Fruit fly (Drosophila melanogaster) whole organism, embryonic: ENCODE measurements around the gene Uba5.

Source experiments
- Ada2b ChIP-seq: fragments of 200-800 bp; sonication (Bioruptor generic); IDR thresholded peaks from 2 replicates; pipeline ENCODE4 v1.3.6; 2022; ENCODE audit warnings: missing biosample characterization, missing genetic modification characterization
- Bteb2 ChIP-seq: fragments of 200-800 bp; sonication (Bioruptor generic); optimal IDR thresholded peaks from 2 replicates; lab custom pipeline; 2016; ENCODE audit warnings: missing biosample characterization, missing genetic modification characterization
- C15 ChIP-seq: fragments of 200-800 bp; sonication (Bioruptor generic); IDR thresholded peaks from 3 replicates; pipeline ENCODE4 v1.3.6; 2022; ENCODE audit warnings: missing biosample characterization, missing genetic modification characterization
- CG10209 ChIP-seq: fragments of 200-800 bp; sonication (Bioruptor generic); optimal IDR thresholded peaks from 3 replicates; lab custom pipeline; 2017; ENCODE audit warnings: missing biosample characterization, mild to moderate bottlenecking, missing genetic modification characterization, missing genetic modification reagents
- CG10654 ChIP-seq: fragments of 200-800 bp; sonication (Bioruptor generic); optimal IDR thresholded peaks from 2 replicates; lab custom pipeline; 2016; ENCODE audit warnings: missing biosample characterization, missing genetic modification characterization
- CG10959 ChIP-seq: fragments of 200-800 bp; sonication (Bioruptor generic); IDR thresholded peaks from 2 replicates; pipeline ENCODE4 v1.3.6; 2022; ENCODE audit warnings: missing biosample characterization, missing genetic modification characterization
- CG12219 ChIP-seq: fragments of 200-800 bp; sonication (Bioruptor generic); optimal IDR thresholded peaks from 3 replicates; lab custom pipeline; 2018; ENCODE audit warnings: missing biosample characterization, mild to moderate bottlenecking, missing genetic modification characterization
- CG13775 ChIP-seq: fragments of 200-800 bp; sonication (Bioruptor generic); optimal IDR thresholded peaks from 3 replicates; lab custom pipeline; 2017; ENCODE audit warnings: missing biosample characterization, mild to moderate bottlenecking, missing genetic modification characterization
- CG13894 ChIP-seq: fragments of 200-800 bp; sonication (Bioruptor generic); optimal IDR thresholded peaks from 3 replicates; lab custom pipeline; 2018; ENCODE audit warnings: missing biosample characterization, mild to moderate bottlenecking, missing genetic modification characterization, moderate library complexity
- CG14014 ChIP-seq: fragments of 200-800 bp; sonication (Bioruptor generic); IDR thresholded peaks from 2 replicates; pipeline ENCODE4 v1.3.6; 2022; ENCODE audit warnings: missing biosample characterization, missing genetic modification characterization
- CG17612 ChIP-seq: fragments of 200-800 bp; sonication (Bioruptor generic); IDR thresholded peaks from 2 replicates; pipeline ENCODE4 v1.3.6; 2022; ENCODE audit warnings: missing biosample characterization, missing genetic modification characterization
- CG1792 ChIP-seq: fragments of 200-800 bp; sonication (Bioruptor generic); optimal IDR thresholded peaks from 2 replicates; lab custom pipeline; 2016; ENCODE audit warnings: missing biosample characterization, missing genetic modification characterization
- CG2889 ChIP-seq: fragments of 200-800 bp; sonication (Bioruptor generic); IDR thresholded peaks from 3 replicates; pipeline ENCODE4 v1.3.6; 2022; ENCODE audit warnings: missing biosample characterization, missing genetic modification characterization
- CG4854 ChIP-seq: fragments of 200-800 bp; sonication (Bioruptor generic); optimal IDR thresholded peaks from 2 replicates; lab custom pipeline; 2016; ENCODE audit warnings: missing biosample characterization, missing genetic modification characterization, inconsistent platforms
- CG5953 ChIP-seq: fragments of 200-800 bp; sonication (Bioruptor generic); IDR thresholded peaks from 2 replicates; pipeline ENCODE4 v1.3.6; 2022; ENCODE audit warnings: missing biosample characterization, missing genetic modification characterization
- CG6654 ChIP-seq: fragments of 200-800 bp; sonication (Bioruptor generic); optimal IDR thresholded peaks from 2 replicates; lab custom pipeline; 2017; ENCODE audit warnings: missing biosample characterization, mild to moderate bottlenecking, missing genetic modification characterization
- CG6683 ChIP-seq: fragments of 200-800 bp; sonication (Bioruptor generic); optimal IDR thresholded peaks from 2 replicates; lab custom pipeline; 2017; ENCODE audit warnings: missing biosample characterization, mild to moderate bottlenecking, missing genetic modification characterization, missing genetic modification reagents
- CG6813 ChIP-seq: fragments of 200-800 bp; sonication (Bioruptor generic); optimal IDR thresholded peaks from 2 replicates; lab custom pipeline; 2017; ENCODE audit warnings: missing biosample characterization, missing genetic modification characterization, mild to moderate bottlenecking, moderate library complexity, missing genetic modification reagents
- CG7928 ChIP-seq: fragments of 200-800 bp; sonication (Bioruptor generic); optimal IDR thresholded peaks from 2 replicates; lab custom pipeline; 2017; ENCODE audit warnings: missing biosample characterization, mild to moderate bottlenecking, missing genetic modification characterization
- CG8944 ChIP-seq: fragments of 200-800 bp; sonication (Bioruptor generic); optimal IDR thresholded peaks from 3 replicates; lab custom pipeline; 2016; ENCODE audit warnings: missing biosample characterization, missing genetic modification characterization
- CG9215 ChIP-seq: fragments of 200-800 bp; sonication (Bioruptor generic); IDR thresholded peaks from 2 replicates; pipeline ENCODE4 v1.3.6; 2022; ENCODE audit warnings: missing biosample characterization, missing genetic modification characterization
- CG9932 ChIP-seq: fragments of 200-800 bp; sonication (Bioruptor generic); IDR thresholded peaks from 2 replicates; pipeline ENCODE4 v1.3.6; 2022; ENCODE audit warnings: missing biosample characterization, missing genetic modification characterization
- Camta ChIP-seq: fragments of 200-800 bp; sonication (Bioruptor generic); optimal IDR thresholded peaks from 2 replicates; lab custom pipeline; 2016; ENCODE audit warnings: missing biosample characterization, missing genetic modification characterization
- Deaf1 ChIP-seq: fragments of 200-800 bp; optimal IDR thresholded peaks from 3 replicates; lab custom pipeline; 2019; ENCODE audit warnings: missing biosample characterization, mild to moderate bottlenecking, missing genetic modification characterization, moderate library complexity
- E2f1 ChIP-seq: fragments of 200-800 bp; sonication (Bioruptor generic); IDR thresholded peaks from 2 replicates; pipeline ENCODE4 v1.3.6; 2022; ENCODE audit warnings: missing biosample characterization, missing genetic modification characterization
- Kr ChIP-seq: fragments of 200-800 bp; sonication (Bioruptor generic); optimal IDR thresholded peaks from 2 replicates; lab custom pipeline; 2017; ENCODE audit warnings: missing biosample characterization, mild to moderate bottlenecking, missing genetic modification characterization
- Nf-YB ChIP-seq: fragments of 200-800 bp; sonication (Bioruptor generic); optimal IDR thresholded peaks from 3 replicates; lab custom pipeline; 2019; ENCODE audit warnings: missing biosample characterization, mild to moderate bottlenecking, missing genetic modification characterization, moderate library complexity
- Side ChIP-seq: fragments of 200-800 bp; sonication (Bioruptor generic); optimal IDR thresholded peaks from 2 replicates; lab custom pipeline; 2016; ENCODE audit warnings: missing biosample characterization, missing genetic modification characterization
- al ChIP-seq: fragments of 200-800 bp; sonication (Bioruptor generic); IDR thresholded peaks from 2 replicates; pipeline ENCODE4 v1.3.6; 2022; ENCODE audit warnings: missing biosample characterization, missing genetic modification characterization
- ap ChIP-seq: fragments of 200-800 bp; sonication (Bioruptor generic); IDR thresholded peaks from 2 replicates; pipeline ENCODE4 v1.3.6; 2022; ENCODE audit warnings: missing biosample characterization, missing genetic modification characterization
- bab2 ChIP-seq: fragments of 200-800 bp; sonication (Bioruptor generic); optimal IDR thresholded peaks from 2 replicates; lab custom pipeline; 2016; ENCODE audit warnings: missing biosample characterization, missing genetic modification characterization
- bowl ChIP-seq: fragments of 200-800 bp; sonication (Bioruptor generic); IDR thresholded peaks from 2 replicates; pipeline ENCODE4 v1.3.6; 2022; ENCODE audit warnings: missing biosample characterization, missing genetic modification characterization
- corto ChIP-seq: fragments of 200-800 bp; sonication (Bioruptor generic); optimal IDR thresholded peaks from 2 replicates; lab custom pipeline; 2016; ENCODE audit warnings: missing biosample characterization, mild to moderate bottlenecking, missing genetic modification characterization, moderate library complexity
- cwo ChIP-seq: fragments of 200-800 bp; sonication (Bioruptor generic); optimal IDR thresholded peaks from 3 replicates; lab custom pipeline; 2017; ENCODE audit warnings: missing biosample characterization, missing genetic modification characterization, mild to moderate bottlenecking, moderate library complexity, missing genetic modification reagents
- da ChIP-seq: fragments of 200-800 bp; sonication (Bioruptor generic); optimal IDR thresholded peaks from 2 replicates; lab custom pipeline; 2016; ENCODE audit warnings: missing biosample characterization, missing genetic modification characterization
- dpn ChIP-seq, 2 experiments: fragments of 200-800 bp; sonication (Bioruptor generic); optimal IDR thresholded peaks; 3 replicates each; lab custom pipeline; 2016; ENCODE audit warnings: missing biosample characterization in 2 of 2, missing genetic modification characterization in 2 of 2
- ems ChIP-seq: fragments of 200-800 bp; sonication (Bioruptor generic); optimal IDR thresholded peaks from 3 replicates; lab custom pipeline; 2016; ENCODE audit warnings: missing biosample characterization, missing genetic modification characterization
- fu2 ChIP-seq: fragments of 200-800 bp; sonication (Bioruptor generic); optimal IDR thresholded peaks from 2 replicates; lab custom pipeline; 2016; ENCODE audit warnings: missing biosample characterization, missing genetic modification characterization
- gem ChIP-seq: fragments of 200-800 bp; sonication (Bioruptor generic); optimal IDR thresholded peaks from 2 replicates; lab custom pipeline; 2019; ENCODE audit warnings: missing biosample characterization, mild to moderate bottlenecking, missing genetic modification characterization, moderate library complexity
- gsb-n ChIP-seq: fragments of 200-800 bp; sonication (Bioruptor generic); optimal IDR thresholded peaks from 3 replicates; lab custom pipeline; 2018; ENCODE audit warnings: missing biosample characterization, mild to moderate bottlenecking, missing genetic modification characterization
- kah ChIP-seq: fragments of 200-800 bp; sonication (Bioruptor generic); optimal IDR thresholded peaks from 2 replicates; lab custom pipeline; 2018; ENCODE audit warnings: missing biosample characterization, mild to moderate bottlenecking, missing genetic modification characterization
- lilli ChIP-seq: fragments of 200-800 bp; sonication (Bioruptor generic); optimal IDR thresholded peaks from 3 replicates; lab custom pipeline; 2016; ENCODE audit warnings: missing biosample characterization, missing genetic modification characterization
- luna ChIP-seq: fragments of 200-800 bp; sonication (Bioruptor generic); optimal IDR thresholded peaks from 2 replicates; lab custom pipeline; 2016; ENCODE audit warnings: missing biosample characterization, missing genetic modification characterization
- run ChIP-seq: fragments of 200-800 bp; sonication (Bioruptor generic); optimal IDR thresholded peaks from 3 replicates; lab custom pipeline; 2018; ENCODE audit warnings: missing biosample characterization, mild to moderate bottlenecking, missing genetic modification characterization
- stc ChIP-seq: fragments of 200-800 bp; sonication (Bioruptor generic); IDR thresholded peaks from 2 replicates; pipeline ENCODE4 v1.3.6; 2022; ENCODE audit warnings: missing biosample characterization, missing genetic modification characterization
- toy ChIP-seq: fragments of 200-800 bp; sonication (Bioruptor generic); IDR thresholded peaks from 2 replicates; pipeline ENCODE4 v1.3.6; 2022; ENCODE audit warnings: missing biosample characterization, missing genetic modification characterization
- usp ChIP-seq: fragments of >200 bp; optimal IDR thresholded peaks from 2 replicates; lab custom pipeline; 2017; ENCODE audit warnings: missing biosample characterization, missing genetic modification characterization
- wdn ChIP-seq: fragments of 200-800 bp; sonication (Bioruptor generic); IDR thresholded peaks from 2 replicates; pipeline ENCODE4 v1.3.6; 2022; ENCODE audit warnings: missing biosample characterization, missing genetic modification characterization
- zf30C ChIP-seq: fragments of 200-800 bp; sonication (Bioruptor generic); optimal IDR thresholded peaks from 3 replicates; lab custom pipeline; 2018; ENCODE audit warnings: missing biosample characterization, mild to moderate bottlenecking, missing genetic modification characterization

Gene Uba5

dm6 chrX:11521561-11522546 is 38.5 kb downstream of the Uba5 start (continued):
- TF ChIP-seq run (tag; lab: Kevin White, UChicago) = peak; percentile 44
- peak; percentile 60 for TF ChIP-seq ap (GFP tag; lab: Robert Waterston, UW)
- TF ChIP-seq Ada2b (GFP tag; lab: Robert Waterston, UW) = peak; percentile 71
- no peak for TF ChIP-seq CG5953
- peak; percentile 19 for TF ChIP-seq bab2 (GFP tag; lab: Kevin White, UChicago)
- TF ChIP-seq CG9215 (GFP tag; lab: Robert Waterston, UW) = peak; percentile 25; the same call in 1 of the 2 replicates
- no peak for TF ChIP-seq CG13894 (tag; lab: Kevin White, UChicago)
- TF ChIP-seq Side = no peak
- TF ChIP-seq Deaf1 (tag; lab: Kevin White, UChicago) = peak; percentile 48
- TF ChIP-seq lilli = peak; percentile 30
- TF ChIP-seq CG8944 = peak; percentile 20
- no peak for TF ChIP-seq al
- TF ChIP-seq E2f1 (GFP tag; lab: Robert Waterston, UW) = peak; percentile 65
- no peak for TF ChIP-seq CG10959 (GFP tag; lab: Robert Waterston, UW)
- peak; percentile 25 for TF ChIP-seq Camta (GFP tag; lab: Kevin White, UChicago)
- no peak for TF ChIP-seq CG4854
- TF ChIP-seq zf30C (GFP tag; lab: Kevin White, UChicago) = no peak
- TF ChIP-seq CG9932 = peak; percentile 46
- no peak for TF ChIP-seq ems (GFP tag; lab: Kevin White, UChicago)
- TF ChIP-seq da = no peak
- TF ChIP-seq kah (GFP tag; lab: Kevin White, UChicago) = peak; percentile 24
- peak; percentile 68 for TF ChIP-seq cwo
- TF ChIP-seq CG2889 (GFP tag; lab: Robert Waterston, UW) = 0 out of 3 replicates have a peak, but pooled peaks have one; percentile 36
- no peak for TF ChIP-seq usp
- TF ChIP-seq CG7928 = no peak
- TF ChIP-seq gsb-n (tag; lab: Kevin White, UChicago) = peak; percentile 53
- TF ChIP-seq C15 (GFP tag; lab: Robert Waterston, UW) = no peak
- 0 out of 2 replicates have a peak, but pooled peaks have one; percentile 15 for TF ChIP-seq wdn (GFP tag; lab: Robert Waterston, UW)
- no peak for TF ChIP-seq Bteb2 (GFP tag; lab: Kevin White, UChicago)
- peak; percentile 54 for TF ChIP-seq CG10209
- TF ChIP-seq CG6654 = no peak
- TF ChIP-seq corto (GFP tag; lab: Kevin White, UChicago) = no peak
- no peak for TF ChIP-seq Kr (GFP tag; lab: Kevin White, UChicago)
- TF ChIP-seq fu2 (GFP tag; lab: Kevin White, UChicago) = no peak
- TF ChIP-seq CG12219 = peak; percentile 60
- peak; percentile 38 to 51 for TF ChIP-seq dpn (GFP tag; optimal IDR thresholded peaks at IDR 0.05; lab: Kevin White, UChicago)
- peak; percentile 38 for TF ChIP-seq CG6813 (GFP tag; lab: Kevin White, UChicago)
- peak; percentile 69; the same call in 1 of the 2 replicates for TF ChIP-seq stc
- no peak for TF ChIP-seq CG6683 (GFP tag; lab: Kevin White, UChicago)
- peak; percentile 40 for TF ChIP-seq Nf-YB (GFP tag; lab: Kevin White, UChicago)
- peak; percentile 6 for TF ChIP-seq CG13775 (GFP tag; lab: Kevin White, UChicago)
- TF ChIP-seq toy (GFP tag; lab: Robert Waterston, UW) = no peak
- no peak for TF ChIP-seq CG17612
- TF ChIP-seq CG1792 (GFP tag; lab: Kevin White, UChicago) = peak; percentile 15
- peak; percentile 32 for TF ChIP-seq CG10654 (GFP tag; lab: Kevin White, UChicago)
- TF ChIP-seq bowl (GFP tag; lab: Robert Waterston, UW) = no peak
- TF ChIP-seq CG14014 = no peak
- no peak for TF ChIP-seq luna (GFP tag; lab: Kevin White, UChicago)
- TF ChIP-seq gem (tag; lab: Kevin White, UChicago) = peak; percentile 85
